Worm (Caenorhabditis elegans) whole organism, L1 larva: ENCODE results near the gene acs-19.
A peak's percentile ranks its signal among the peaks of the same experiment; 100 is the strongest.

Experiments used
- C04F5.9 ChIP-seq: sonication (generic microtip); optimal IDR thresholded peaks from 2 replicates; lab custom pipeline; 2016; ENCODE audit warnings: missing genetic modification characterization, missing compliant biosample characterization
- F16B12.6 ChIP-seq: fragments of 150-350 bp; optimal IDR thresholded peaks from 2 replicates; lab custom pipeline; 2014; ENCODE audit warnings: missing biosample characterization, missing genetic modification characterization
- aha-1 ChIP-seq: fragments of 150-350 bp; optimal IDR thresholded peaks from 2 replicates; lab custom pipeline; 2014; ENCODE audit warnings: missing biosample characterization, missing genetic modification characterization
- alr-1 ChIP-seq: fragments of 200-800 bp; sonication (Bioruptor generic); optimal IDR thresholded peaks from 2 replicates; lab custom pipeline; 2018; ENCODE audit warnings: borderline replicate concordance, mild to moderate bottlenecking, missing genetic modification characterization, missing compliant biosample characterization
- aly-2 ChIP-seq: fragments of 150-350 bp; optimal IDR thresholded peaks from 2 replicates; lab custom pipeline; 2014; ENCODE audit warnings: missing biosample characterization, missing genetic modification characterization
- ceh-63 ChIP-seq: fragments of 200-800 bp; sonication (Bioruptor generic); optimal IDR thresholded peaks from 2 replicates; lab custom pipeline; 2018; ENCODE audit warnings: mild to moderate bottlenecking, missing genetic modification characterization, missing compliant biosample characterization
- ceh-82 ChIP-seq, 3 experiments: fragments of 150-350 bp in 1 of 3; sonication (generic microtip) in 2 of 3; optimal IDR thresholded peaks; 2 replicates each; lab custom pipeline; 2014 to 2017; ENCODE audit warnings: missing biosample characterization in 3 of 3, missing genetic modification characterization in 3 of 3
- ceh-88 ChIP-seq: fragments of 200-800 bp; sonication (Bioruptor generic); IDR thresholded peaks from 2 replicates; pipeline ENCODE4 v1.3.6; 2022; ENCODE audit warnings: missing genetic modification characterization, missing compliant biosample characterization
- ceh-90 ChIP-seq: sonication (generic microtip); optimal IDR thresholded peaks from 2 replicates; lab custom pipeline; 2016; ENCODE audit warnings: missing genetic modification characterization, missing compliant biosample characterization
- ces-1 ChIP-seq: fragments of 150-350 bp; optimal IDR thresholded peaks from 2 replicates; lab custom pipeline; 2014; ENCODE audit warnings: missing biosample characterization, missing genetic modification reagents, missing genetic modification characterization
- dpl-1 ChIP-seq, 3 experiments: fragments of 150-350 bp in 2 of 3; sonication (generic microtip) in 1 of 3; optimal IDR thresholded peaks; 2 replicates each; lab custom pipeline; 2014 to 2017; ENCODE audit warnings: missing biosample characterization in 3 of 3, missing genetic modification characterization in 3 of 3, missing genetic modification reagents in 3 of 3
- efl-1 ChIP-seq, 4 experiments: fragments of 150-350 bp; optimal IDR thresholded peaks in 3 of 4; peaks in 1 of 4; 1 replicate in 1 of 4; 2 replicates in 3 of 4; lab custom pipeline; 2014; ENCODE audit warnings: missing biosample characterization in 2 of 4, missing genetic modification characterization in 2 of 4, missing genetic modification reagents in 2 of 4
- efl-3 ChIP-seq: fragments of 200-800 bp; sonication (Bioruptor generic); optimal IDR thresholded peaks from 2 replicates; lab custom pipeline; 2018; ENCODE audit warnings: mild to moderate bottlenecking, missing genetic modification characterization, missing compliant biosample characterization
- egl-27 ChIP-seq, 2 experiments: fragments of 150-350 bp in 1 of 2; sonication (generic microtip); optimal IDR thresholded peaks; 3 replicates each; lab custom pipeline; 2017 to 2018; ENCODE audit warnings: missing biosample characterization in 2 of 2, missing genetic modification characterization in 2 of 2, missing genetic modification reagents in 2 of 2
- fkh-10 ChIP-seq: sonication (generic microtip); optimal IDR thresholded peaks from 2 replicates; lab custom pipeline; 2017; ENCODE audit warnings: missing biosample characterization, missing genetic modification reagents, missing genetic modification characterization
- fkh-4 ChIP-seq: sonication (generic microtip); optimal IDR thresholded peaks from 2 replicates; lab custom pipeline; 2016; ENCODE audit warnings: missing compliant biosample characterization, missing genetic modification characterization, borderline replicate concordance
- hlh-17 ChIP-seq: fragments of 200-800 bp; sonication (Bioruptor generic); optimal IDR thresholded peaks from 2 replicates; lab custom pipeline; 2018; ENCODE audit warnings: missing genetic modification characterization, mild to moderate bottlenecking, missing compliant biosample characterization, moderate library complexity, borderline replicate concordance
- hpl-2 ChIP-seq: fragments of 150-350 bp; optimal IDR thresholded peaks from 2 replicates; lab custom pipeline; 2014; ENCODE audit warnings: missing biosample characterization, missing genetic modification reagents, missing genetic modification characterization
- irx-1 ChIP-seq: sonication (generic microtip); optimal IDR thresholded peaks from 2 replicates; lab custom pipeline; 2016; ENCODE audit warnings: missing genetic modification characterization, missing compliant biosample characterization
- jun-1 ChIP-seq: fragments of 150-350 bp; optimal IDR thresholded peaks from 2 replicates; lab custom pipeline; 2014; ENCODE audit warnings: missing biosample characterization, missing genetic modification reagents, missing genetic modification characterization
- lin-13 ChIP-seq: fragments of 150-350 bp; optimal IDR thresholded peaks from 2 replicates; lab custom pipeline; 2014; ENCODE audit warnings: missing biosample characterization, missing genetic modification reagents, missing genetic modification characterization
- lin-14 ChIP-seq: fragments of 200-800 bp; sonication (Bioruptor generic); optimal IDR thresholded peaks from 2 replicates; lab custom pipeline; 2018; ENCODE audit warnings: mild to moderate bottlenecking, missing genetic modification characterization, moderate library complexity, missing compliant biosample characterization
- lin-35 ChIP-seq, 2 experiments: fragments of 150-350 bp; optimal IDR thresholded peaks; 2 replicates each; lab custom pipeline; 2014; ENCODE audit warnings: missing biosample characterization in 2 of 2, missing genetic modification characterization in 2 of 2, missing genetic modification reagents in 2 of 2
- lir-3 ChIP-seq: sonication (generic microtip); optimal IDR thresholded peaks from 2 replicates; lab custom pipeline; 2016; ENCODE audit warnings: mild to moderate bottlenecking, missing genetic modification characterization, moderate library complexity, missing compliant biosample characterization; ENCODE audit not compliant: poor library complexity
- lsy-2 ChIP-seq, 2 experiments: fragments of 150-350 bp; optimal IDR thresholded peaks; 2 replicates each; lab custom pipeline; 2014; ENCODE audit warnings: missing biosample characterization in 2 of 2, missing genetic modification characterization in 2 of 2
- mab-9 ChIP-seq: fragments of 200-800 bp; sonication (Bioruptor generic); IDR thresholded peaks from 2 replicates; pipeline ENCODE4 v1.3.6; 2022; ENCODE audit warnings: missing genetic modification reagents, missing genetic modification characterization, missing compliant biosample characterization
- mdl-1 ChIP-seq, 2 experiments: fragments of 150-350 bp; optimal IDR thresholded peaks; 2 replicates each; lab custom pipeline; 2014 to 2017; ENCODE audit warnings: missing biosample characterization in 2 of 2, missing genetic modification characterization in 2 of 2, inconsistent platforms in 1 of 2
- mep-1 ChIP-seq: fragments of 150-350 bp; optimal IDR thresholded peaks from 2 replicates; lab custom pipeline; 2014; ENCODE audit warnings: missing biosample characterization, missing genetic modification characterization
- nhr-11 ChIP-seq: fragments of 150-350 bp; optimal IDR thresholded peaks from 2 replicates; lab custom pipeline; 2014; ENCODE audit warnings: missing biosample characterization, missing genetic modification characterization
- nhr-12 ChIP-seq: sonication (generic microtip); optimal IDR thresholded peaks from 2 replicates; lab custom pipeline; 2017; ENCODE audit warnings: missing biosample characterization, missing genetic modification characterization
- nhr-19 ChIP-seq: fragments of 200-800 bp; sonication (Bioruptor generic); conservative IDR thresholded peaks from 2 replicates; pipeline ENCODE4 v1.3.6; 2022; ENCODE audit warnings: missing genetic modification characterization, missing compliant biosample characterization
- nhr-20 ChIP-seq: sonication (generic microtip); optimal IDR thresholded peaks from 2 replicates; lab custom pipeline; 2016; ENCODE audit warnings: mild to moderate bottlenecking, missing genetic modification characterization, missing compliant biosample characterization
- nhr-237 ChIP-seq: fragments of 150-350 bp; optimal IDR thresholded peaks from 2 replicates; lab custom pipeline; 2014; ENCODE audit warnings: missing biosample characterization, missing genetic modification characterization
- nhr-28 ChIP-seq: fragments of 150-350 bp; optimal IDR thresholded peaks from 2 replicates; lab custom pipeline; 2014; ENCODE audit warnings: missing biosample characterization, missing genetic modification characterization
- nhr-47 ChIP-seq: sonication (generic microtip); optimal IDR thresholded peaks from 2 replicates; lab custom pipeline; 2016; ENCODE audit warnings: mild to moderate bottlenecking, missing genetic modification characterization, moderate library complexity, missing compliant biosample characterization
- nhr-71 ChIP-seq: sonication (generic microtip); optimal IDR thresholded peaks from 2 replicates; lab custom pipeline; 2016; ENCODE audit warnings: mild to moderate bottlenecking, missing genetic modification characterization, moderate library complexity, missing compliant biosample characterization
- pag-3 ChIP-seq: sonication (generic microtip); optimal IDR thresholded peaks from 2 replicates; lab custom pipeline; 2017; ENCODE audit warnings: missing genetic modification characterization, mild to moderate bottlenecking, missing compliant biosample characterization, antibody characterized with exemption, borderline replicate concordance; ENCODE audit not compliant: insufficient read depth
- pqm-1 ChIP-seq: sonication (generic microtip); optimal IDR thresholded peaks from 3 replicates; lab custom pipeline; 2017; ENCODE audit warnings: missing biosample characterization, missing genetic modification characterization
- rnt-1 ChIP-seq: sonication (generic microtip); optimal IDR thresholded peaks from 2 replicates; lab custom pipeline; 2016; ENCODE audit warnings: mild to moderate bottlenecking, missing genetic modification characterization, moderate library complexity, missing compliant biosample characterization
- skn-1 ChIP-seq: fragments of 150-350 bp; optimal IDR thresholded peaks from 2 replicates; lab custom pipeline; 2014; ENCODE audit warnings: missing biosample characterization, missing genetic modification characterization
- snpc-4 ChIP-seq: fragments of 150-350 bp; optimal IDR thresholded peaks from 2 replicates; lab custom pipeline; 2014; ENCODE audit warnings: missing biosample characterization, missing genetic modification characterization
- snu-23 ChIP-seq: sonication (generic microtip); optimal IDR thresholded peaks from 2 replicates; lab custom pipeline; 2016; ENCODE audit warnings: missing genetic modification characterization, missing compliant biosample characterization
- sptf-1 ChIP-seq: fragments of 150-350 bp; optimal IDR thresholded peaks from 2 replicates; lab custom pipeline; 2014; ENCODE audit warnings: missing biosample characterization, missing genetic modification characterization
- tbx-2 ChIP-seq: sonication (generic microtip); optimal IDR thresholded peaks from 2 replicates; lab custom pipeline; 2016; ENCODE audit warnings: missing genetic modification characterization, missing compliant biosample characterization
- tlp-1 ChIP-seq: fragments of 150-350 bp; optimal IDR thresholded peaks from 2 replicates; lab custom pipeline; 2014; ENCODE audit warnings: missing biosample characterization, missing genetic modification characterization
- unc-62 ChIP-seq: fragments of 150-350 bp; optimal IDR thresholded peaks from 2 replicates; lab custom pipeline; 2014; ENCODE audit warnings: missing biosample characterization, missing genetic modification reagents, missing genetic modification characterization
- unc-86 ChIP-seq: sonication (generic microtip); optimal IDR thresholded peaks from 2 replicates; lab custom pipeline; 2016; ENCODE audit warnings: missing genetic modification characterization, missing compliant biosample characterization
- unc-98 ChIP-seq: fragments of 200-800 bp; sonication (Bioruptor generic); IDR thresholded peaks from 2 replicates; pipeline ENCODE4 v1.3.6; 2022; ENCODE audit warnings: missing genetic modification characterization, missing compliant biosample characterization
- vab-15 ChIP-seq: sonication (generic microtip); optimal IDR thresholded peaks from 2 replicates; lab custom pipeline; 2017; ENCODE audit warnings: missing genotype, mild to moderate bottlenecking, missing genetic modification characterization, missing compliant biosample characterization
- xbp-1 ChIP-seq: sonication (generic microtip); optimal IDR thresholded peaks from 2 replicates; lab custom pipeline; 2016; ENCODE audit warnings: missing genetic modification characterization, missing compliant biosample characterization
- zag-1 ChIP-seq: fragments of 150-350 bp; optimal IDR thresholded peaks from 2 replicates; lab custom pipeline; 2014; ENCODE audit warnings: missing biosample characterization, missing genetic modification characterization
- ztf-11 ChIP-seq, 2 experiments: sonication (generic microtip); optimal IDR thresholded peaks; 2 replicates each; lab custom pipeline; 2016 to 2017; ENCODE audit warnings: missing genetic modification characterization in 2 of 2, missing biosample characterization in 1 of 2, missing compliant biosample characterization in 1 of 2

Gene acs-19

ce11 chrIII:3916624-3917023 lies 52.3 kb downstream of the acs-19 start, which contains the start of gene ccdc-47 (continued):
- TF ChIP-seq efl-3 (GFP tag; lab: Kevin White, UChicago) (no peak), vab-15 (tag; lab: Kevin White, UChicago) (no peak), nhr-20 (tag; lab: Kevin White, UChicago) (peak; percentile 51), unc-86 (peak; percentile 35), mdl-1 (tag; optimal IDR thresholded peaks at IDR 0.05; lab: Kevin White, UChicago) (peak in 1 of 2 experiments; percentile 33), irx-1 (tag; lab: Kevin White, UChicago) (peak; percentile 42), ceh-88 (GFP tag; lab: Robert Waterston, UW) (no peak), nhr-19 (GFP tag; lab: Robert Waterston, UW) (peak; percentile 58), xbp-1 (tag; lab: Kevin White, UChicago) (peak; percentile 55), lir-3 (tag; lab: Kevin White, UChicago) (peak; percentile 40), ces-1 (no peak), nhr-47 (peak; percentile 65), alr-1 (tag; lab: Kevin White, UChicago) (no peak), F16B12.6 (tag; lab: Kevin White, UChicago) (peak; percentile 19), nhr-28 (tag; lab: Kevin White, UChicago) (no peak), rnt-1 (tag; lab: Kevin White, UChicago) (peak; percentile 81), tlp-1 (tag; lab: Kevin White, UChicago) (no peak), jun-1 (no peak), ztf-11 (tag; optimal IDR thresholded peaks at IDR 0.05; lab: Kevin White, UChicago) (peak in 1 of 2 experiments; percentile 44), lin-14 (GFP tag; lab: Kevin White, UChicago) (peak; percentile 53), pag-3 (tag; lab: Kevin White, UChicago) (no peak), unc-62 (GFP tag; lab: Kevin White, UChicago) (no peak), hlh-17 (GFP tag; lab: Kevin White, UChicago) (no peak), mep-1 (peak; percentile 69), C04F5.9 (no peak), snu-23 (GFP tag; lab: Kevin White, UChicago) (peak; percentile 76), aly-2 (tag; lab: Kevin White, UChicago) (no peak), fkh-10 (no peak), ceh-90 (no peak), ceh-82 (tag; optimal IDR thresholded peaks at IDR 0.05; lab: Kevin White, UChicago) (peak; percentile 41 to 47 (median 44)), mab-9 (GFP tag; lab: Robert Waterston, UW) (no peak), zag-1 (tag; lab: Kevin White, UChicago) (no peak), nhr-12 (tag; lab: Kevin White, UChicago) (no peak), snpc-4 (tag; lab: Kevin White, UChicago) (peak; percentile 66), fkh-4 (tag; lab: Kevin White, UChicago) (no peak), unc-98 (GFP tag; lab: Robert Waterston, UW) (no peak), lin-13 (GFP tag; lab: Kevin White, UChicago) (peak; percentile 15), sptf-1 (tag; lab: Kevin White, UChicago) (no peak), efl-1 (optimal IDR thresholded peaks at IDR 0.05; lab: Kevin White, UChicago) (peak; percentile 46 to 86), efl-1 (GFP tag; optimal IDR thresholded peaks at IDR 0.05 in 1 of 2; lab: Kevin White, UChicago) (peak; percentile 85 to 98), tbx-2 (peak; percentile 49), ceh-63 (GFP tag; lab: Kevin White, UChicago) (no peak), egl-27 (tag; optimal IDR thresholded peaks at IDR 0.05; lab: Kevin White, UChicago) (no peak), dpl-1 (GFP tag; optimal IDR thresholded peaks at IDR 0.05; lab: Kevin White, UChicago) (peak; percentile 78 to 85 (median 84)), lsy-2 (tag; optimal IDR thresholded peaks at IDR 0.05; lab: Kevin White, UChicago) (peak; percentile 65 to 75), pqm-1 (tag; lab: Kevin White, UChicago) (no peak), skn-1 (tag; lab: Kevin White, UChicago) (peak; percentile 54), nhr-71 (tag; lab: Kevin White, UChicago) (peak; percentile 74), aha-1 (no peak), hpl-2 (GFP tag; lab: Kevin White, UChicago) (no peak), lin-35 (GFP tag; optimal IDR thresholded peaks at IDR 0.05; lab: Kevin White, UChicago) (peak; percentile 60 to 91), nhr-11 (tag; lab: Kevin White, UChicago) (no peak), nhr-237 (no peak)
